Worm (Caenorhabditis elegans): ENCODE data around the gene srlf-5.

- TF ChIP-seq ama-1 (optimal IDR thresholded peaks at IDR 0.05): no peak
- TF ChIP-seq lin-39 (tag; optimal IDR thresholded peaks at IDR 0.05): no peak
- TF ChIP-seq nhr-77 (tag; optimal IDR thresholded peaks at IDR 0.05): no peak
- no peak for TF ChIP-seq nhr-237 (tag; optimal IDR thresholded peaks at IDR 0.05)
- TF ChIP-seq lsy-2 (tag; optimal IDR thresholded peaks at IDR 0.05): no peak
- TF ChIP-seq ZK546.5 (tag; optimal IDR thresholded peaks at IDR 0.05): no peak
- TF ChIP-seq mdl-1 (tag; optimal IDR thresholded peaks at IDR 0.05): no peak
- TF ChIP-seq nhr-11 (tag; optimal IDR thresholded peaks at IDR 0.05): no peak
These were observed 36.0 kb upstream of the srlf-5 start, which contains the start of gene F55G11.8 for ce11 chrIV:12962564-12962963.
